Worm (Caenorhabditis elegans): Measurements from ENCODE around the gene pals-38.
A peak's percentile ranks its signal among the peaks of the same experiment; 100 is the strongest.

pals-38 gene

DNA sequence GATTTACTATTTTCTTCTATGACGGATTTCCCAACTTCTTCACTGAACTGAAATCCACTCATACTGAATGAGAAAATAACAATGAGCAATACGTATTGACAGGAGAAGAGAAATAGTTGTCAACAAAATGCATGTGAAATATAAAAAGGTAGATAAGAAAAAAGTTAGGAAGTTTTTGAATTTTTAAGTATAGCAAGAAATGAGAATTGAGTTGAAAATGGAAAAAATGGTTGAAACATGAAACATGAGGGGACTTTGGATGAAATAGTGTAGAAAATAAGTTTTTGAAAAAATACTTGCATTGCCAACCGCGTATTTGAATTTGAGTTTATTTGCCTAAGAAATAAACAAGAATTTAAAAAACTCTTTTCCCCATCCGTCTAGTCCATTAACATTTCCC is at the start of gene pals-38, which contains the start of gene C54D10.9:
pals-38 (minus strand) TSS at position 101 of the 400 bp plus-strand sequence.
C54D10.9 (plus strand) TSS at position 259 of the 400 bp plus-strand sequence.
- TF ChIP-seq akir-1 (GFP tag; optimal IDR thresholded peaks at IDR 0.05) (no peak), ZK185.1 (tag; optimal IDR thresholded peaks at IDR 0.05; ENCODE audit: poor library complexity, severe bottlenecking) (no peak), egl-18 (GFP tag; IDR thresholded peaks at IDR 0.05) (no peak), F33H1.4 (GFP tag; IDR thresholded peaks at IDR 0.05) (no peak), ztf-6 (GFP tag; IDR thresholded peaks at IDR 0.05) (no peak), ama-1 (optimal IDR thresholded peaks at IDR 0.05) (no peak), ama-1 (GFP tag; optimal IDR thresholded peaks at IDR 0.05) (no peak), tbx-9 (tag; optimal IDR thresholded peaks at IDR 0.05; ENCODE audit: borderline replicate concordance) (no peak), hmg-20 (GFP tag; IDR thresholded peaks at IDR 0.05) (no peak), nfya-1 (tag; optimal IDR thresholded peaks at IDR 0.05; ENCODE audit: borderline replicate concordance, insufficient read depth) (no peak)

DNA sequence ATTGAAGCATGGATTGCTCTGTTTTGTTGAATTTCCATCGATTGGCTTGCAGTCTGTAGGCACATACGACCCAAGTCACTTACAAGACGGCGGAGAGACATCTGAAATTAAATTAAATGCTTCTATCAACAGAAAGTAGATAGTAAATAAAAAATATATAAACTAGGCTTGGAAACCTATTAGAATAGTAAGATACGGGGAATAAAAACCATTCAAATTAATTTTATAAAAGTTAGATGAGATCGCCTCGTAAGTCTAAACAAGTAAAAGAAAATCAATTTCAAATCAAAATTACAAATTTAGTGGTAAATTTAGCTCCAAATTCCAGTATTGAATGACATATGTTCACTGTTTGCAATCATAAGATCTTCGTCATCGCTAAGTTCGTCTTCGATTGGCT is 47.7 kb upstream of the pals-38 start, which contains the start of gene mrps-11:
mrps-11 (minus strand) TSS at position 101 of the 400 bp plus-strand sequence.
- TF ChIP-seq lin-54 (GFP tag; optimal IDR thresholded peaks at IDR 0.05) (no peak), Y95B8A.8 (GFP tag; IDR thresholded peaks at IDR 0.05) (no peak), ztf-6 (GFP tag; IDR thresholded peaks at IDR 0.05) (no peak), F39B2.1 (GFP tag; IDR thresholded peaks at IDR 0.05) (no peak), B0019.2 (GFP tag; conservative IDR thresholded peaks at IDR 0.05) (no peak), K12H6.12 (tag; optimal IDR thresholded peaks at IDR 0.05) (no peak), C17E4.6 (GFP tag; IDR thresholded peaks at IDR 0.05) (no peak), C06A6.2 (GFP tag; conservative IDR thresholded peaks at IDR 0.05) (no peak)

DNA sequence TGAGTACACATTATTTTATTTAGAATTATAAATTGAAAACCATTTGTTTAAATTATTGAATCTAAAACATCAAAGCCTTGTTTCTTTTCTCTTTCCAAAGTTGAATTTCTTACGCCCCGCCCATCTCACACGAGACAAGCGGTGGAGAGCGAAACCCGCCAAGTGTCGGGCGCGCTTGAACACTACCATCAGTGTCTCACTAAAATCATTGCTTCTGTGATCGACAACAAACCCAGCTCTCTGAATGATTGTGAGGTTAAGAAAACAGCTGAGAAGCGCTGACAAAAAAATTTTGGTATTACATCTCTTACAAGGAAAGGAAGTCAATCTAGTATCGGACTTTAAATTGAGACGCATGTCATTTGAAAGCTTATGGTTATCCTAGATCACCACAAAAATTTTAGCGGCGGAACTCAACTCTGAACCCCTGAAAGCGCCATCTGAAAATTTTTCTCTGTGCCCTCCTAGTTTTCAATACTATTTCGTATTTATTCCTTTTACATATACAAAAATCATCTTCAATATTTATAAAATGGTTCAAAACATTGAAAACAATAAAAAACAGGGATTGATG is 44.4 kb upstream of the pals-38 start:
- TF ChIP-seq dpff-1 (tag; optimal IDR thresholded peaks at IDR 0.05) (no peak), pha-4 (tag; optimal IDR thresholded peaks at IDR 0.05) (no peak), nhr-120 (GFP tag; IDR thresholded peaks at IDR 0.05) (no peak), zim-3 (tag; optimal IDR thresholded peaks at IDR 0.05) (no peak), repo-1 (tag; optimal IDR thresholded peaks at IDR 0.05) (peak; percentile 79), tlf-1 (GFP tag; optimal IDR thresholded peaks at IDR 0.05) (peak; percentile 75), aptf-2 (GFP tag; conservative IDR thresholded peaks at IDR 0.05) (no peak), mcd-1 (GFP tag; IDR thresholded peaks at IDR 0.05) (peak; percentile 81), Y53G8AR.9 (GFP tag; conservative IDR thresholded peaks at IDR 0.05) (peak; percentile 88), B0019.2 (GFP tag; conservative IDR thresholded peaks at IDR 0.05) (peak; percentile 50; the same call in 1 of the 2 replicates), rpc-1 (optimal IDR thresholded peaks at IDR 0.05) (no peak), rpc-1 (tag; optimal IDR thresholded peaks at IDR 0.05) (peak; percentile 40), ztf-28 (GFP tag; IDR thresholded peaks at IDR 0.05) (peak; percentile 81; the same call in 1 of the 2 replicates), egl-44 (GFP tag; IDR thresholded peaks at IDR 0.05) (peak; percentile 44; the same call in 1 of the 2 replicates), rcor-1 (GFP tag; IDR thresholded peaks at IDR 0.05) (peak; percentile 92), cebp-2 (GFP tag; IDR thresholded peaks at IDR 0.05) (0 out of 2 replicates have a peak, but pooled peaks have one; percentile 45), F57C9.4 (tag; optimal IDR thresholded peaks at IDR 0.05) (no peak), F10E7.11 (tag; optimal IDR thresholded peaks at IDR 0.05) (no peak), lag-1 (GFP tag; IDR thresholded peaks at IDR 0.05) (no peak), B0336.3 (GFP tag; IDR thresholded peaks at IDR 0.05) (peak; percentile 88), nhr-80 (tag; optimal IDR thresholded peaks at IDR 0.05) (peak; percentile 57), ceh-40 (GFP tag; IDR thresholded peaks at IDR 0.05) (no peak), unc-130 (GFP tag; optimal IDR thresholded peaks at IDR 0.05) (peak; percentile 13), C17E4.6 (GFP tag; IDR thresholded peaks at IDR 0.05) (0 out of 2 replicates have a peak, but pooled peaks have one; percentile 9), unc-62 (GFP tag; optimal IDR thresholded peaks at IDR 0.05) (no peak), snpc-4 (GFP tag; optimal IDR thresholded peaks at IDR 0.05) (peak; percentile 100), snpc-4 (tag; optimal IDR thresholded peaks at IDR 0.05) (peak; percentile 99 to 100 (median 100)), lsy-27 (tag; optimal IDR thresholded peaks at IDR 0.05; ENCODE audit: borderline replicate concordance, insufficient read depth) (peak; percentile 11), fkh-3 (tag; optimal IDR thresholded peaks at IDR 0.05) (no peak), ztf-22 (GFP tag; optimal IDR thresholded peaks at IDR 0.05) (peak; percentile 11), attf-6 (GFP tag; IDR thresholded peaks at IDR 0.05) (peak; percentile 91)
